Fruit fly (Drosophila melanogaster) whole organism, adult: ENCODE data around the gene CG43120.

Experiments
- CG11617 ChIP-seq: fragments of 200-800 bp; sonication (Bioruptor generic); optimal IDR thresholded peaks from 2 replicates; lab custom pipeline; 2017; ENCODE audit warnings: mild to moderate bottlenecking, missing biosample characterization, missing genetic modification reagents, missing genetic modification characterization
- CG12768 ChIP-seq: fragments of 200-800 bp; sonication (Bioruptor generic); optimal IDR thresholded peaks from 2 replicates; lab custom pipeline; 2017; ENCODE audit warnings: missing biosample characterization, missing genetic modification characterization, mild to moderate bottlenecking, moderate library complexity, missing genetic modification reagents
- CG5204 ChIP-seq: fragments of 200-800 bp; sonication (Bioruptor generic); optimal IDR thresholded peaks from 2 replicates; lab custom pipeline; 2016; ENCODE audit warnings: missing biosample characterization, missing genetic modification characterization
- Clk ChIP-seq: fragments of 200-800 bp; sonication (Bioruptor generic); optimal IDR thresholded peaks from 2 replicates; lab custom pipeline; 2017; ENCODE audit warnings: missing biosample characterization, missing genetic modification characterization
- Crg-1 ChIP-seq: fragments of 200-800 bp; sonication (Bioruptor generic); optimal IDR thresholded peaks from 2 replicates; lab custom pipeline; 2016; ENCODE audit warnings: missing biosample characterization, missing genetic modification characterization
- cic ChIP-seq: fragments of 200-800 bp; sonication (Bioruptor generic); optimal IDR thresholded peaks from 2 replicates; lab custom pipeline; 2017; ENCODE audit warnings: missing biosample characterization, mild to moderate bottlenecking, missing genetic modification characterization, moderate library complexity
- kay ChIP-seq: fragments of 200-800 bp; sonication (Bioruptor generic); peaks from one replicate; lab custom pipeline; 2016; ENCODE audit warnings: missing biosample characterization, missing genetic modification characterization, borderline replicate concordance
- ovo ChIP-seq: fragments of 200-800 bp; sonication (Bioruptor generic); optimal IDR thresholded peaks from 2 replicates; lab custom pipeline; 2016; ENCODE audit warnings: missing biosample characterization, missing genetic modification characterization
- tj ChIP-seq: fragments of 200-800 bp; sonication (Bioruptor generic); optimal IDR thresholded peaks from 3 replicates; lab custom pipeline; 2017; ENCODE audit warnings: missing biosample characterization, mild to moderate bottlenecking, missing genetic modification characterization, moderate library complexity

DNA sequence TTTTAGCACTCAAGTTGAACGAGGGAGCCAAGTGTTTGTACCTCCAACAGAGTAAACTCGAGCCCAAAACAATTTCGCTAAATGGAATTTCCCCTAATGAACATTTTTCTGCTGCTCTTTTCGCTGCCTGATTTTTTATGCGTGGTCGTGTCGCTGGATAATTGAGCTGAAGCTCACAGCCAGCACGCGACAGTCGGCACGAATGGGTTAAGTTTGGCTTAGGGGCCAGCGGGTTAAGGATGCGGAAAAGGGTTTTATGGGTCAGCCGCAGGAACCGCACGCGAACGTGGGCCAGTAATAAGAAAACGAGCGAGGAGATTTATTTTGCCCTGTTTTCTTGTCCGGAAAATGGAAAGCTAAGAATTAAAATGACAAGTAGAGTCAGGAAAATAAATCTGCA, 22.8 kb upstream of the CG43120 start:
- no peak for TF ChIP-seq CG5204 (GFP tag; lab: Kevin White, UChicago)
- TF ChIP-seq CG12768, result no peak
- no peak for TF ChIP-seq Clk (GFP tag; lab: Kevin White, UChicago)
- no peak for TF ChIP-seq CG11617
- TF ChIP-seq kay (GFP tag; lab: Kevin White, UChicago), result no peak
- TF ChIP-seq tj (GFP tag; lab: Kevin White, UChicago), result no peak
- no peak for TF ChIP-seq cic (GFP tag; lab: Kevin White, UChicago)
- no peak for TF ChIP-seq ovo (GFP tag; lab: Kevin White, UChicago)
- TF ChIP-seq Crg-1, result no peak
